Worm (Caenorhabditis elegans) whole organism, young adult: ENCODE results near the gene F08D12.2.

ENCODE experiments used
- B0035.1 ChIP-seq: sonication (generic microtip); optimal IDR thresholded peaks from 2 replicates; lab custom pipeline; 2016; ENCODE audit warnings: missing genetic modification characterization, mild to moderate bottlenecking, missing compliant biosample characterization, missing genotype, missing genetic modification reagents
- attf-5 ChIP-seq: fragments of 200-800 bp; sonication (Bioruptor generic); optimal IDR thresholded peaks from 2 replicates; lab custom pipeline; 2018; ENCODE audit warnings: mild to moderate bottlenecking, missing genetic modification characterization, missing compliant biosample characterization
- egrh-3 ChIP-seq: fragments of 200-800 bp; sonication (Bioruptor generic); IDR thresholded peaks from 2 replicates; pipeline ENCODE4 v1.3.6; 2022; ENCODE audit warnings: missing genetic modification reagents, missing genetic modification characterization, missing compliant biosample characterization
- hrde-1 ChIP-seq: sonication (generic microtip); optimal IDR thresholded peaks from 2 replicates; lab custom pipeline; 2016; ENCODE audit warnings: missing genetic modification characterization, mild to moderate bottlenecking, missing compliant biosample characterization, moderate library complexity, missing genotype, missing genetic modification reagents, borderline replicate concordance
- lir-1 ChIP-seq: fragments of 200-800 bp; sonication (Bioruptor generic); conservative IDR thresholded peaks from 2 replicates; pipeline ENCODE4 v1.3.6; 2022; ENCODE audit warnings: missing genetic modification reagents, missing genetic modification characterization, missing compliant biosample characterization
- nhr-120 ChIP-seq: fragments of 200-800 bp; sonication (Bioruptor generic); IDR thresholded peaks from 2 replicates; pipeline ENCODE4 v1.3.6; 2022; ENCODE audit warnings: missing genetic modification characterization, missing compliant biosample characterization
- snpc-4 ChIP-seq, 5 experiments: fragments of 150-350 bp in 1 of 5; sonication (generic microtip) in 4 of 5; optimal IDR thresholded peaks; 2 replicates each; lab custom pipeline; 2014 to 2018; ENCODE audit warnings: missing genetic modification characterization in 5 of 5, missing biosample characterization in 3 of 5, antibody characterized with exemption in 2 of 5, mild to moderate bottlenecking in 2 of 5, missing compliant biosample characterization in 2 of 5, missing genotype in 2 of 5, moderate library complexity in 2 of 5, missing genetic modification reagents in 1 of 5
- tbp1 ChIP-seq: fragments of 200-800 bp; sonication (Bioruptor generic); optimal IDR thresholded peaks from 2 replicates; lab custom pipeline; 2018; ENCODE audit warnings: mild to moderate bottlenecking, missing genetic modification characterization, missing compliant biosample characterization
- ztf-26 ChIP-seq: sonication (generic microtip); optimal IDR thresholded peaks from 2 replicates; lab custom pipeline; 2017; ENCODE audit warnings: missing genetic modification characterization, missing compliant biosample characterization

- no peak for TF ChIP-seq B0035.1
- no peak for TF ChIP-seq ztf-26 (tag; lab: Kevin White, UChicago)
- no peak for TF ChIP-seq hrde-1 (tag; lab: Kevin White, UChicago)
- TF ChIP-seq tbp1 (GFP tag; lab: Kevin White, UChicago): no peak
- TF ChIP-seq attf-5: peak; percentile 31
- TF ChIP-seq snpc-4 (GFP tag; optimal IDR thresholded peaks at IDR 0.05; lab: Kevin White, UChicago): no peak
- TF ChIP-seq snpc-4 (tag; optimal IDR thresholded peaks at IDR 0.05; lab: Kevin White, UChicago): no peak
- TF ChIP-seq lir-1 (GFP tag; lab: Robert Waterston, UW): no peak
- TF ChIP-seq egrh-3 (GFP tag; lab: Robert Waterston, UW): peak; percentile 40; the same call in 1 of the 2 replicates
- TF ChIP-seq nhr-120 (GFP tag; lab: Robert Waterston, UW): no peak
Observed at ce11 chrII:2831173-2831572, 49.7 kb downstream of the F08D12.2 start, which contains the start of gene K12H6.6.
